Worm (Caenorhabditis elegans): ENCODE measurements around the gene Y45G12B.3.

DNA sequence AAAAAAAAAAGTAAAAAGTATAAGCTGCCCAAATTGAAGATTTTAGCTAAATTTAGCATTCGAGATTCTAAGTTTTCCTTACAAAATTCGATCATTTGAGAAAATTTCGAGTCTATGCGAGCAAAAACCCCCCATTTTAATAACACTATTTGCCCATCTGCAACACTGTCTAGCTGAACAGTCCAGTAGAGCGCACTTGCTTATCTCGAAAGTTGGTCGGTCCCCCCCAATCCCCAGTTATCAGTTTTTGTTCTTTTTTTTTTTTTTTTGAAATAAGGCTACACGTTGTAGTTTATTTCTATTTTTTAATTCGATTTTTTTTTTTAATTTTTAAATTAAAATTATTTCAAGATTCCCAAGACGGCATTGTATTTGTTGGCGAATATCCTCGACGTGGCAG lies 38.4 kb downstream of the Y45G12B.3 start:
- TF ChIP-seq ztf-11 (tag; optimal IDR thresholded peaks at IDR 0.05) = no peak
- no peak for TF ChIP-seq F37D6.2 (tag; optimal IDR thresholded peaks at IDR 0.05)
- TF ChIP-seq tra-1 (GFP tag; IDR thresholded peaks at IDR 0.05) = no peak
- peak; percentile 9 for TF ChIP-seq pqm-1 (tag; optimal IDR thresholded peaks at IDR 0.05)
- peak; percentile 51 for TF ChIP-seq dve-1 (tag; optimal IDR thresholded peaks at IDR 0.05; ENCODE audit: insufficient read depth)
- peak; percentile 18 for TF ChIP-seq nhr-28 (tag; optimal IDR thresholded peaks at IDR 0.05)
- TF ChIP-seq ama-1 (optimal IDR thresholded peaks at IDR 0.05) = no peak
- TF ChIP-seq lin-13 (GFP tag; optimal IDR thresholded peaks at IDR 0.05) = no peak
- no peak for TF ChIP-seq zag-1 (tag; optimal IDR thresholded peaks at IDR 0.05)
- TF ChIP-seq hlh-30 (tag; optimal IDR thresholded peaks at IDR 0.05; ENCODE audit: insufficient read depth) = no peak
